Worm (Caenorhabditis elegans): ENCODE measurements around the gene R74.2.

- TF ChIP-seq B0310.2 (tag; optimal IDR thresholded peaks at IDR 0.05) (no peak), ama-1 (optimal IDR thresholded peaks at IDR 0.05) (no peak), ets-7 (tag; optimal IDR thresholded peaks at IDR 0.05) (no peak), sea-1 (GFP tag; conservative IDR thresholded peaks at IDR 0.05) (no peak), ceh-36 (tag; optimal IDR thresholded peaks at IDR 0.05) (no peak), scrt-1 (GFP tag; IDR thresholded peaks at IDR 0.05) (no peak)
Observed at ce11 chrIII:4236178-4236577, 48.2 kb downstream of the R74.2 start.
